Fruit fly (Drosophila melanogaster): ENCODE results near the gene Gem2.
A peak's percentile ranks its signal among the peaks of the same experiment; 100 is the strongest.

Gem2 gene

dm6 chr3L:19074673-19075402, 25.3 kb downstream of the Gem2 start (continued):
- TF ChIP-seq CG9139 (GFP tag; optimal IDR thresholded peaks at IDR 0.05) (no peak), CG6808 (GFP tag; optimal IDR thresholded peaks at IDR 0.05) (peak; percentile 18), CG15336 (GFP tag; IDR thresholded peaks at IDR 0.05) (0 out of 2 replicates have a peak, but pooled peaks have one; percentile 11), vri (GFP tag; optimal IDR thresholded peaks at IDR 0.05) (no peak), dac (GFP tag; optimal IDR thresholded peaks at IDR 0.05) (no peak), salr (GFP tag; optimal IDR thresholded peaks at IDR 0.05) (no peak), esn (GFP tag; optimal IDR thresholded peaks at IDR 0.05) (no peak), CG6163 (GFP tag; IDR thresholded peaks at IDR 0.05) (no peak), Hr4 (GFP tag; optimal IDR thresholded peaks at IDR 0.05) (peak; percentile 7), fd59A (GFP tag; optimal IDR thresholded peaks at IDR 0.05) (no peak), OdsH (GFP tag; optimal IDR thresholded peaks at IDR 0.05) (no peak), svp (GFP tag) (no peak), fd85E (GFP tag; optimal IDR thresholded peaks at IDR 0.05) (no peak), ss (GFP tag; optimal IDR thresholded peaks at IDR 0.05) (peak in 1 of 2 experiments; percentile 28), CG31627 (GFP tag; optimal IDR thresholded peaks at IDR 0.05) (no peak), CG8632 (GFP tag; optimal IDR thresholded peaks at IDR 0.05) (no peak), CG11902 (GFP tag; optimal IDR thresholded peaks at IDR 0.05) (no peak)

DNA sequence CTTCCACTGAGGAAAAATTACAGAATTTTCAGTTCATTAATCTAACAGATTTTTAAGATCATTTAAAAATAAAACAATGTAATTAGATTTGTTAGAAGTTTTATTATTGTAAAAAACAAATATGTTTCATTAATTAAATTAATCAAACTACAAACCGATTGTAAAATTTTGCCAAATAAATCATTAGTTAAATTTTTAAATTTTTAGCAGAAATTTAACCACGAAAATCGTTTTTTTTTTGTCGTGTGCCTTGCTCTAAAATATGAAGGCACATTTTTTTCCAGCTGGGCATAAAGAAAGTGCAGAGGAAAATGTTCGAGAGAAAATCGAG, 26.3 kb downstream of the Gem2 start:
- TF ChIP-seq Hr4 (GFP tag; optimal IDR thresholded peaks at IDR 0.05) (peak; percentile 21), CG8119 (GFP tag; IDR thresholded peaks at IDR 0.05) (0 out of 3 replicates have a peak, but pooled peaks have one; percentile 14), Sox15 (GFP tag; optimal IDR thresholded peaks at IDR 0.05) (no peak), CG32006 (GFP tag; optimal IDR thresholded peaks at IDR 0.05) (peak; percentile 23)

DNA sequence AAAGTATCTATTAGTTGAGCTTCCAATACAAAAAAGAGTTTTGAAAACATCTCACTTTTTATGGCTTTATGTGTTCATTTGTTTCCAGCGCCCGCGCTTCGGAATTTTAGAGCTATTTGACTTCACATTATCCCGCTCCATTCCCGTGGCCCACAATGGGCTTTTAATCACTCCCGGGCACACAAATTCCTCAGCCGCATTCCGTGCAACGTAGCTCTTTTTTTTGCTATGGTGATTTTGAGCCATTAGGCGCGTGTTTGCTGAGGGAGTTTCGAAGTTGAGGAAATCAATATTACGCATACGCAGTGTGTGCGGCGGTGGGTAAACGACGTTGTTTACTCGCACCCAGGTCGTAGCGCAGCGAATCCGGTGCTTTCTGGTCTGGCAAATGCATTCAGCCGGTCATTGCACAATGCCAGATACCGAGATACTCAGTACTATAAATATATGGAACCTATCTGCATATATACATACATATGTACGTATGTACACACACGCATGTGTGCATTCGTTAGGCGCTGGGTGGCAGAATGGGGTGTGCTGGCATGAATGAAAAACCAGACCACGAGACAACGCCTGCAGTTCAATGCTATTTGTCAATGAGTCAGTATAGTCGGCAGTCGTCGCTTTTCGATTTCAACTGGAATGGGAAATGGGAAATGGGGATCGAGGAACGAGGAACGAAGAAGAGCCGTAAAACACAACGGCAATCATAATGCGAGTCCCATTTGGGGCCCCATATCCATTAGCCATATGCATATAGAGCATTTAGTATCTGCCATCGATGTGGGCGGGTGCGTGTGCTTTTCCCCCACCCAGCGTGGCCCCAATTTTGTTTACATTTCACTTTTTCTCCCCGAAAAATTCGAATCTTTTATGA, 26.9 kb downstream of the Gem2 start:
- no peak for TF ChIP-seq Hr38 (GFP tag; optimal IDR thresholded peaks at IDR 0.05)
- no peak for TF ChIP-seq CG11902 (GFP tag; optimal IDR thresholded peaks at IDR 0.05)
- TF ChIP-seq Smox (GFP tag; optimal IDR thresholded peaks at IDR 0.05): no peak
- no peak for TF ChIP-seq lz (GFP tag; optimal IDR thresholded peaks at IDR 0.05)
- no peak for TF ChIP-seq CG8319 (GFP tag; optimal IDR thresholded peaks at IDR 0.05)
- TF ChIP-seq Eip78C (GFP tag): peak; percentile 56
- TF ChIP-seq fd59A (GFP tag; optimal IDR thresholded peaks at IDR 0.05): peak; percentile 1
- TF ChIP-seq spab (GFP tag; optimal IDR thresholded peaks at IDR 0.05): peak; percentile 3
- no peak for TF ChIP-seq Hr39 (GFP tag; optimal IDR thresholded peaks at IDR 0.05)
- peak; percentile 55 for TF ChIP-seq fkh (GFP tag; optimal IDR thresholded peaks at IDR 0.05)
- TF ChIP-seq Gug (GFP tag; IDR thresholded peaks at IDR 0.05): no peak
- no peak for TF ChIP-seq Blimp-1 (GFP tag; optimal IDR thresholded peaks at IDR 0.05)
- TF ChIP-seq CG1621 (tag; optimal IDR thresholded peaks at IDR 0.05): no peak
- no peak for TF ChIP-seq esn (GFP tag; optimal IDR thresholded peaks at IDR 0.05)
- TF ChIP-seq eg (GFP tag; IDR thresholded peaks at IDR 0.05): 0 out of 3 replicates have a peak, but pooled peaks have one; percentile 14
- peak; percentile 6 for TF ChIP-seq CG9139 (GFP tag; optimal IDR thresholded peaks at IDR 0.05)
- no peak for TF ChIP-seq vri (GFP tag; optimal IDR thresholded peaks at IDR 0.05)
- TF ChIP-seq CG6808 (GFP tag; optimal IDR thresholded peaks at IDR 0.05): no peak
- no peak for TF ChIP-seq Ets96B (tag; optimal IDR thresholded peaks at IDR 0.05)
- TF ChIP-seq CG4318 (GFP tag; optimal IDR thresholded peaks at IDR 0.05): no peak
- no peak for TF ChIP-seq Eip93F (GFP tag; optimal IDR thresholded peaks at IDR 0.05)
- TF ChIP-seq pdm3 (GFP tag; optimal IDR thresholded peaks at IDR 0.05): no peak
- TF ChIP-seq dsx (GFP tag; optimal IDR thresholded peaks at IDR 0.05; ENCODE audit: poor library complexity, severe bottlenecking): no peak
- peak; percentile 8 to 38 for TF ChIP-seq ss (GFP tag; optimal IDR thresholded peaks at IDR 0.05)
- no peak for TF ChIP-seq CG15336 (GFP tag; IDR thresholded peaks at IDR 0.05)
- no peak for TF ChIP-seq OdsH (GFP tag; optimal IDR thresholded peaks at IDR 0.05)
